Fruit fly (Drosophila melanogaster): ENCODE data around the gene Paip2.

Gene Paip2

DNA sequence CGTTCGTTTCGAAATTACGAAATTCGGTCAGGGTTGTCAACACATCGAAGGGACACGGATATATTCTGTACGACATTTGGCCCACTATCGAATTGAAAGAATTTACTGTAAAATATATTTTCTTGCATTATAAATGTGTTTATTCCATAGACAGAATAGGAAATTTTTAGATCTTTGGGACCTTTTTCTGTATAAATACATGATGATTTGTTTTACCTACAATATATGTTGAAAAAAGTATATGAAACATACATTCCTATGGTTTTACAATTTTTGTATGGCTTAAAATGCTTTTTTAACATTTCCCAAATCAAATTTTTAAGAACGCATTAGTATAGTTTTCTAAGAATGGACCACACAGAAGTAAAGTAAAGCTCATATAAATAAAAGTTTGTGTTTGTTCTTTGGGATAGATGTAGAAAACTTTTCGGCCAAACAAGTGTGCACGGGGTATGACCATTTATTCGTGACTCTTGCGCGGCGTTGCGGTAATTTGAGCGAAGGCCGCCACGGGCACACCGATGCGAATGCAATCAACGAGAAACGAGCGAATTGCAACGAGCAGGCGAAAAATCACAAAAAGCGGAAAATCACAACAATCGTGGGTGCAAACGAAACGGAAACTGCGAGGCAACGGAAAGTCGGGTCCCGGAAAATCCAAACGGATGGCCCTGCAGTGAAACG, 17.1 kb downstream of the Paip2 start, which contains the start of the genes CG17327, CG44194 and CG7518 (continued):
- TF ChIP-seq CG17359 (tag; optimal IDR thresholded peaks at IDR 0.05): no peak
- TF ChIP-seq Max (GFP tag; optimal IDR thresholded peaks at IDR 0.05): no peak
- TF ChIP-seq bab2 (GFP tag; optimal IDR thresholded peaks at IDR 0.05): peak; percentile 39
- TF ChIP-seq tll (GFP tag; optimal IDR thresholded peaks at IDR 0.05): peak in 1 of 2 experiments; percentile 25
- peak; percentile 24 for TF ChIP-seq CG12104 (GFP tag; optimal IDR thresholded peaks at IDR 0.05)
- peak; percentile 24; the same call in 1 of the 2 replicates for TF ChIP-seq CG3847 (GFP tag; IDR thresholded peaks at IDR 0.05)
- peak; percentile 51; the same call in 1 of the 2 replicates for TF ChIP-seq CG42726 (GFP tag; IDR thresholded peaks at IDR 0.05; ENCODE audit: partially characterized antibody)
- no peak for TF ChIP-seq CG14441 (GFP tag; IDR thresholded peaks at IDR 0.05)
- no peak for TF ChIP-seq CG13894 (tag; optimal IDR thresholded peaks at IDR 0.05)
- TF ChIP-seq CG4820 (GFP tag; optimal IDR thresholded peaks at IDR 0.05): no peak
- TF ChIP-seq C15 (GFP tag; IDR thresholded peaks at IDR 0.05): no peak
- TF ChIP-seq MESR4 (GFP tag; optimal IDR thresholded peaks at IDR 0.05): peak; percentile 77
- TF ChIP-seq CG33213 (GFP tag; optimal IDR thresholded peaks at IDR 0.05): no peak
- no peak for TF ChIP-seq Sox100B (GFP tag; optimal IDR thresholded peaks at IDR 0.05)
- no peak for TF ChIP-seq CG9876 (GFP tag; optimal IDR thresholded peaks at IDR 0.05)
- TF ChIP-seq ci (GFP tag; IDR thresholded peaks at IDR 0.05): no peak
- TF ChIP-seq CG10654 (GFP tag; optimal IDR thresholded peaks at IDR 0.05): peak; percentile 12
- TF ChIP-seq CG12659 (GFP tag; optimal IDR thresholded peaks at IDR 0.05): peak; percentile 70

DNA sequence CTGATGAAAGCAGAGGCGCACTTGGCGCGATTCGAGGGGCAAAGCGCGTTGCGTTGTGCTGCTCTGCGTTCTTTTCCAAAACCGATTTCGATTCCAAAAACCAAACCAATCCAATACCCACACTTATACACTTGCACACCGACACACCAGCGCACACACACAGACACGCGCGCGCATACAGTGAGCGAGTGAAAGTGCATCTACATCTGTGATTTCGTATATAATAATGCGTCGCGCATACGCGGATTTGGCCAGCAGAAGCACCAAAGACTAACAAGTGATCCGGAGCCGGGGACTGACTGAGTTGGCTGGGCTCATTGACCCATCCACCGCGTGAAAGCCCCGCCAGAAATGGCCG, 17.6 kb downstream of the Paip2 start:
- TF ChIP-seq MESR4 (GFP tag; optimal IDR thresholded peaks at IDR 0.05): peak; percentile 4
- no peak for TF ChIP-seq CG13624 (GFP tag; optimal IDR thresholded peaks at IDR 0.05)
- no peak for TF ChIP-seq HLHmδ (GFP tag; optimal IDR thresholded peaks at IDR 0.05)
- no peak; the same call in 1 of the 2 replicates for TF ChIP-seq Bgb (GFP tag; IDR thresholded peaks at IDR 0.05; ENCODE audit: partially characterized antibody)
- TF ChIP-seq lmd (GFP tag; IDR thresholded peaks at IDR 0.05): no peak
- TF ChIP-seq emc (GFP tag; optimal IDR thresholded peaks at IDR 0.05): no peak
- TF ChIP-seq CG17802 (tag; optimal IDR thresholded peaks at IDR 0.05): no peak
- TF ChIP-seq fd102C (GFP tag; optimal IDR thresholded peaks at IDR 0.05): no peak
- 0 out of 3 replicates have a peak, but pooled peaks have one; percentile 1 for TF ChIP-seq Opbp (GFP tag; IDR thresholded peaks at IDR 0.05; ENCODE audit: partially characterized antibody)
- TF ChIP-seq disco-r (GFP tag; optimal IDR thresholded peaks at IDR 0.05): no peak
- TF ChIP-seq CG15073 (GFP tag; optimal IDR thresholded peaks at IDR 0.05): no peak
- no peak for TF ChIP-seq CG14710 (tag; optimal IDR thresholded peaks at IDR 0.05)
- TF ChIP-seq cg (GFP tag; optimal IDR thresholded peaks at IDR 0.05): peak; percentile 92
- TF ChIP-seq CG6689 (GFP tag; IDR thresholded peaks at IDR 0.05): no peak
- no peak for TF ChIP-seq C15 (GFP tag; IDR thresholded peaks at IDR 0.05)
- TF ChIP-seq Bteb2 (GFP tag; optimal IDR thresholded peaks at IDR 0.05): no peak
- no peak for TF ChIP-seq pros (GFP tag; optimal IDR thresholded peaks at IDR 0.05)
- no peak for TF ChIP-seq Awh (GFP tag; IDR thresholded peaks at IDR 0.05)
- no peak for TF ChIP-seq CG15514 (GFP tag; optimal IDR thresholded peaks at IDR 0.05)
- TF ChIP-seq CG33557 (GFP tag; optimal IDR thresholded peaks at IDR 0.05): no peak
- no peak for TF ChIP-seq CG10543 (GFP tag; optimal IDR thresholded peaks at IDR 0.05)
- TF ChIP-seq CG8281 (tag; optimal IDR thresholded peaks at IDR 0.05): no peak
- TF ChIP-seq CG10267 (tag; optimal IDR thresholded peaks at IDR 0.05): no peak
- TF ChIP-seq row (GFP tag; IDR thresholded peaks at IDR 0.05): no peak
- TF ChIP-seq mam (GFP tag; optimal IDR thresholded peaks at IDR 0.05): no peak
- no peak for TF ChIP-seq sim (GFP tag; IDR thresholded peaks at IDR 0.05)
- TF ChIP-seq org-1 (GFP tag; optimal IDR thresholded peaks at IDR 0.05): no peak
- no peak for TF ChIP-seq mirr (GFP tag; optimal IDR thresholded peaks at IDR 0.05)
- peak; percentile 22 for TF ChIP-seq Ets65A (GFP tag)
- TF ChIP-seq vvl (GFP tag; IDR thresholded peaks at IDR 0.05): no peak
- no peak for TF ChIP-seq CG9215 (GFP tag; IDR thresholded peaks at IDR 0.05)
- peak; percentile 18 for TF ChIP-seq CG4617 (GFP tag; optimal IDR thresholded peaks at IDR 0.05; ENCODE audit: borderline replicate concordance)
- TF ChIP-seq Nf-YB (GFP tag; optimal IDR thresholded peaks at IDR 0.05): no peak
